Fruit fly (Drosophila melanogaster): ENCODE measurements around the gene CG9164.
A peak's percentile ranks its signal among the peaks of the same experiment; 100 is the strongest.

The CG9164 gene

DNA sequence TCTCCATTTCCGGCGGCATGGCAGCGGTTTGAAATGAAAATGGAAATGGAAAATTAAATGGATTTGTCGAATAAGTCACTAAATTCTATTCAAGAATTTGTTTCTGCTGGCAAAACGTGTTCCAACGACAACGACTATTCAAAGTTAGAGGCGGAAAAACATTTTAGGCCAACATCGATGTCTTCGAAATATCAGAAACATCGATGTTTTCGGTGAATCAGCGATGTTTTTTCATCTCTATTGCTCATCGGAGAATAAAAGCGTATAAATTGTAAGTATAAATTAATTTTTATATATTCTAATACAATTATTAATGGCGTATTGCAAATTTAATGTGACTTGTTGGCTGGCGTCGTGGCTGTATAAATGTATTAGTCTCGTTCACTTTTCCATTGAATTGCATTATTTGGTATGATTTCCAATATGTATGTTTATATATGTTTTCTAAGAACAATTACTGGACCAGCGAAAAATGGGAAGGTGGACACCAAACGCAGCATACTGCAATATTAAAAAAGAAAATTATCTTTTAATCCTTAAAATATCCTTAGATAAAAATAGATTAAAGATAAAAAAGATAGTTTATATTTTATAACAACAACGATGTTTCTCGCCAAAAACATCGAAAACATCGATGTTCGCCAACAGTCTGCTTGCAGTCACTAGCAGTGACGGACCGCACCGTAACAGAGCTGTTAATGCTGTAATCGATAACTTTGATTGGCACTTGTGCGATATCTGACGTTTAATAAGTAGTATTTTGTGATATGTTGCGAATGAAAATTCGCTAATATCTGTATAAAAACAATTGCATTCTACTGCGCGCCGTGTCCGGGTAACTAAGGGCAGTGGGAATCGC lies 40.5 kb downstream of the CG9164 start, which contains the start of the genes CG12608 and Prp5:
CG12608 (minus strand) TSS at position 153 of the 859 bp plus-strand sequence.
Prp5 (plus strand) TSS at position 697 of the 859 bp plus-strand sequence.
- TF ChIP-seq Hr38 (GFP tag; optimal IDR thresholded peaks at IDR 0.05) = no peak
- TF ChIP-seq vri (GFP tag; optimal IDR thresholded peaks at IDR 0.05) = no peak
- no peak for TF ChIP-seq CG11294 (GFP tag; IDR thresholded peaks at IDR 0.05)
- peak; percentile 5 for TF ChIP-seq OdsH (GFP tag; optimal IDR thresholded peaks at IDR 0.05)
- peak; percentile 21; the same call in 1 of the 3 replicates for TF ChIP-seq CG6163 (GFP tag; IDR thresholded peaks at IDR 0.05)
- peak; percentile 34 for TF ChIP-seq svp (GFP tag)
- TF ChIP-seq CG10631 (GFP tag; optimal IDR thresholded peaks at IDR 0.05) = peak; percentile 27
- no peak for TF ChIP-seq Sox15 (GFP tag; optimal IDR thresholded peaks at IDR 0.05)

DNA sequence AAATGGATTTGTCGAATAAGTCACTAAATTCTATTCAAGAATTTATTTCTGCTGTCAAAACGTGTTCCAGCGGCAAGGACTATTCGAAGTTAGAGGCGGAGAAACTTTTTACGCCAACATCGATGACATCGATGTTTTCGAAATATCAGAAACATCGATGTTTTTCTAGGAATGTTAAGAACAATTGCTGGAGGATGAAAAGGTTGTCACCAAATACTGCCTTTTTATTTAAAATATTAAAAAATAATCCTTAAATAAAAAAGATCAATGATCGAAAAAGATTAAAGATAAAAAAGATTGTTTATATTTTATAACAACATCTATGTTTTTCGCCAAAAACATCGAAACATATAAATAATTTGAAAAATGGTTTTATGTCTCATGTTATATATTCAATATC lies 43.2 kb downstream of the CG9164 start, which contains the start of gene CG9123:
CG9123 (minus strand) TSS at position 101 of the 400 bp plus-strand sequence.
- no peak for TF ChIP-seq CG8632 (GFP tag; optimal IDR thresholded peaks at IDR 0.05)
- no peak for TF ChIP-seq CG34406 (GFP tag; optimal IDR thresholded peaks at IDR 0.05)
- no peak for TF ChIP-seq fd59A (GFP tag; optimal IDR thresholded peaks at IDR 0.05)

DNA sequence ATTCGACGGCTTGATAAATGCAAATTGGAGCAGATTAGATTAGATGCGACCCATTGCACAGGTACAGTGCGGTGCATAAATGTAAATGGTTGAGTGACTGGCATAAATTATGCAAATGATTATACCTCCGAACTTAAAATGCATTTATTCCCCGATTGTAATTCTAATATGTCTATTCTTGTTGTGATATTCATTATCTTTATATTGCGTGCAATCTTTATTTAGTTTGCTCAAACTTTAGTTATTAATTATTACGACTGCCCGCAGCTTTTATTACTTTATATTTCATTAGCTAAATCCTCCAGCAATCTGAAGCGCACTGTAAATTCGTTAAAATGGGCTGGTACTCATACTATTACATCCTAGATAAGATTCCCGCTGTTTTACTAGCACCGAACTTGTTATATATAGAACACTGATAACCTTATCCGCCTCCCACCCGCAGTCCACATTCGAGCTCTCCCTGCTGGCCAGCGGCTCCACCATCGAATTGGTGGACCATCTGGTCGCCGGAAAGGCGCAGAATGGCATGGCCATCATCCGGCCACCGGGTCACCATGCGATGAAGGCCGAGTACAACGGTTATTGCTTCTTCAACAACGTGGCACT lies 49.3 kb downstream of the CG9164 start:
- TF ChIP-seq dac (GFP tag; optimal IDR thresholded peaks at IDR 0.05) = no peak
- TF ChIP-seq CG8632 (GFP tag; optimal IDR thresholded peaks at IDR 0.05) = no peak
- no peak for TF ChIP-seq Gug (GFP tag; IDR thresholded peaks at IDR 0.05)
- TF ChIP-seq Eip78C (GFP tag) = peak; percentile 62
- TF ChIP-seq Hr39 (GFP tag; optimal IDR thresholded peaks at IDR 0.05) = peak; percentile 37
- TF ChIP-seq svp (GFP tag) = peak; percentile 98
- TF ChIP-seq Smox (GFP tag; optimal IDR thresholded peaks at IDR 0.05) = peak; percentile 22
- TF ChIP-seq cyc (GFP tag; optimal IDR thresholded peaks at IDR 0.05) = peak; percentile 3
- TF ChIP-seq spab (GFP tag; optimal IDR thresholded peaks at IDR 0.05) = no peak
- TF ChIP-seq Sox14 (GFP tag; optimal IDR thresholded peaks at IDR 0.05) = peak; percentile 4
- TF ChIP-seq Met (GFP tag; optimal IDR thresholded peaks at IDR 0.05) = peak; percentile 42
- TF ChIP-seq CG31627 (GFP tag; optimal IDR thresholded peaks at IDR 0.05) = peak; percentile 20
- peak; percentile 38 for TF ChIP-seq lz (GFP tag; optimal IDR thresholded peaks at IDR 0.05)
- TF ChIP-seq Eip75B (GFP tag; optimal IDR thresholded peaks at IDR 0.05) = no peak
- TF ChIP-seq CG6792 (GFP tag; optimal IDR thresholded peaks at IDR 0.05) = peak; percentile 1
- no peak for TF ChIP-seq CG15336 (GFP tag; IDR thresholded peaks at IDR 0.05)
- peak; percentile 19 for TF ChIP-seq Ets21C (GFP tag; optimal IDR thresholded peaks at IDR 0.05)
- no peak for TF ChIP-seq fkh (GFP tag; optimal IDR thresholded peaks at IDR 0.05)
- peak; percentile 79 for TF ChIP-seq vri (GFP tag; optimal IDR thresholded peaks at IDR 0.05)
- peak; percentile 41 for TF ChIP-seq esn (GFP tag; optimal IDR thresholded peaks at IDR 0.05)
- TF ChIP-seq topi (GFP tag; optimal IDR thresholded peaks at IDR 0.05) = peak; percentile 40

DNA sequence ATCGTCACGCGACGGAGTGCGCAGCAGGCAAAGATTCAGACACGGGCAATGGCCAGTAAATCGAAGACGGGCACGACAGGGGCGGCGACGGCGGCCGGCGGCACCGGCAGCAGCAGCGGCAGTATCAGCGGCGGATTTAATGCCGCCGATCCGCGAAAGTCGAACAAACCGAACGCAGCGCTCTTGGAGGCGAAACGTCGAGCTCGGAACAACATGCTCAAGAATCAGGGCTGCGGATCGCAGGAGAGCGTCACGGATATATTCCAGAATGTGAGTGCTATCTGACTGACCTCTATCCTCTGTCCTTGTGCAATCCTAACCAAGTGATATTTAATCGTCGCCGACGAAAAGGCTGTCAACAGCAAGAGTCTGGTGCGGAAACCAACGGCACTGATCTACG lies 50.2 kb downstream of the CG9164 start:
- peak; percentile 36 for TF ChIP-seq Eip78C (GFP tag)
- TF ChIP-seq CG6854 (GFP tag; optimal IDR thresholded peaks at IDR 0.05) = no peak
- TF ChIP-seq fd85E (GFP tag; optimal IDR thresholded peaks at IDR 0.05) = no peak
- peak; percentile 94 for TF ChIP-seq svp (GFP tag)

DNA sequence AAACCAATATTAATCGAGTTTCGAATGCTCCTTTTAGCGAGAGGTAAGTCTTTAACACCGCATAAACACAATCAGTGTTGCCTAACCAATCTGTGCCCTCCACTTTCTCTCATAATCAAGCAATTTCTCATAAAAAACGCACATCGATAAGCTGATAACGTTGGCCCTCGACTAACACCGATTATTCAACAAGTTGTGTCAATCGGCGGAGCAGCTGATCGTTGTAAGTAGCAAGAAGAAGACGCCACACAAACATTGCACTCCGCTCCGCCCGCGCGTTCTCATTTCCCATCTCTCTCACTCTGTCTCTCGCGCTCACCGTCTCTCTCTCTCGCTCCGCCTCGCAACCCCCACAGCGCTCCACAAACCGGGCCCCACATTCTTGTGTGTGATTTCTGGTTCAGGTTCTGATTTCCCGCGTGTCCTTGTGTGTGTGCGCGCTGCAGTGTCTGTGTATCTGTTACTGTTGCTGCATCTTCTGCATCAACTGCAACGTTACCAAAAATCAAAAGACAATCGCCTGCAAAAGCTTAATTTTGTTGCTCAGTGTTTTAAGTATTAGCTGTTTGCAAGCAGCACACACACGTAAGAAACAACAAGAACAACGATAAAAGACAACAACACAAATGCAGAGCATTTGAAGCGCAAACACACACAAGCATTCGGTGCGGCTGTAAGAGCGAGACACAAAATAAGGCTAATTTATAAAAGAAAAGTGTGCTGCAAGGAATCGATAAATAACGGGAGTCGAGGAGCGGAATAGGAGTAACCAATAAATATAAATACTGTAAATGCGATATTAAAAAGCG lies 52.0 kb downstream of the CG9164 start, which contains the start of the genes CG9114 and HDAC6:
CG9114 (minus strand) TSS at position 89 of the 809 bp plus-strand sequence.
HDAC6 (plus strand) TSS at position 245 of the 809 bp plus-strand sequence.
- TF ChIP-seq Eip75B (GFP tag; optimal IDR thresholded peaks at IDR 0.05) (peak; percentile 40), lz (GFP tag; optimal IDR thresholded peaks at IDR 0.05) (peak; percentile 10), CG1621 (tag; optimal IDR thresholded peaks at IDR 0.05) (no peak), Sox14 (GFP tag; optimal IDR thresholded peaks at IDR 0.05) (peak; percentile 35), CG11762 (GFP tag; optimal IDR thresholded peaks at IDR 0.05; ENCODE audit: insufficient read depth) (no peak), CG6163 (GFP tag; IDR thresholded peaks at IDR 0.05) (peak; percentile 53; the same call in 1 of the 3 replicates), CG34406 (GFP tag; optimal IDR thresholded peaks at IDR 0.05) (peak; percentile 3), eg (GFP tag; IDR thresholded peaks at IDR 0.05) (peak; percentile 38; the same call in 1 of the 3 replicates), fd85E (GFP tag; optimal IDR thresholded peaks at IDR 0.05) (no peak), svp (GFP tag) (peak; percentile 84), Hr4 (GFP tag; optimal IDR thresholded peaks at IDR 0.05) (no peak), vri (GFP tag; optimal IDR thresholded peaks at IDR 0.05) (no peak), esn (GFP tag; optimal IDR thresholded peaks at IDR 0.05) (peak; percentile 15), CG7368 (GFP tag; optimal IDR thresholded peaks at IDR 0.05) (peak; percentile 0), Eip78C (GFP tag) (peak; percentile 59), CG3919 (GFP tag; optimal IDR thresholded peaks at IDR 0.05) (peak; percentile 27), CG8119 (GFP tag; IDR thresholded peaks at IDR 0.05) (no peak), topi (GFP tag; optimal IDR thresholded peaks at IDR 0.05) (peak; percentile 12), Gug (GFP tag; IDR thresholded peaks at IDR 0.05) (0 out of 2 replicates have a peak, but pooled peaks have one; percentile 13), ss (GFP tag; optimal IDR thresholded peaks at IDR 0.05) (peak; percentile 3 to 9)
